Fruit fly (Drosophila melanogaster) whole organism, embryonic: ENCODE measurements around the gene Sfp23F.

Source experiments
- Abd-B ChIP-seq: fragments of 200-800 bp; sonication (Bioruptor generic); optimal IDR thresholded peaks from 2 replicates; lab custom pipeline; 2018; ENCODE audit warnings: missing biosample characterization, mild to moderate bottlenecking, missing genetic modification characterization, moderate library complexity
- CG18764 ChIP-seq: fragments of 200-800 bp; sonication (Bioruptor generic); optimal IDR thresholded peaks from 3 replicates; lab custom pipeline; 2016; ENCODE audit warnings: missing biosample characterization, missing genetic modification characterization
- Dek ChIP-seq: fragments of 200-800 bp; sonication (Bioruptor generic); optimal IDR thresholded peaks from 3 replicates; lab custom pipeline; 2019; ENCODE audit warnings: missing biosample characterization, mild to moderate bottlenecking, missing genetic modification characterization, moderate library complexity
- Sry-δ ChIP-seq: fragments of 200-800 bp; sonication (Bioruptor generic); optimal IDR thresholded peaks from 2 replicates; lab custom pipeline; 2016; ENCODE audit warnings: missing biosample characterization, missing genetic modification characterization
- gem ChIP-seq: fragments of 200-800 bp; sonication (Bioruptor generic); optimal IDR thresholded peaks from 2 replicates; lab custom pipeline; 2019; ENCODE audit warnings: missing biosample characterization, mild to moderate bottlenecking, missing genetic modification characterization, moderate library complexity
- h ChIP-seq: fragments of >200 bp; optimal IDR thresholded peaks from 2 replicates; lab custom pipeline; 2017
- hkb ChIP-seq, 2 experiments: fragments of 200-800 bp in 1 of 2; fragments of >200 bp in 1 of 2; sonication (Bioruptor generic) in 1 of 2; IDR thresholded peaks in 1 of 2; optimal IDR thresholded peaks in 1 of 2; 2 replicates each; pipeline versions ENCODE4 v1.3.6 to Lab custom; 2017 to 2022; ENCODE audit warnings: missing biosample characterization in 1 of 2, missing genetic modification characterization in 1 of 2
- hth ChIP-seq: fragments of >200 bp; optimal IDR thresholded peaks from 2 replicates; lab custom pipeline; 2017; ENCODE audit warnings: inconsistent platforms

dm6 chr2L:3356790-3357696 is 30.5 kb downstream of the Sfp23F start, which contains the start of gene CG8838:
- TF ChIP-seq CG18764 (GFP tag; lab: Kevin White, UChicago) (no peak), Abd-B (no peak), h (no peak), gem (no peak), hth (lab: Kevin White, UChicago) (no peak), hkb (optimal IDR thresholded peaks at IDR 0.05; lab: Kevin White, UChicago) (no peak), hkb (GFP tag; IDR thresholded peaks at IDR 0.05; lab: Robert Waterston, UW) (no peak), Sry-δ (GFP tag; lab: Kevin White, UChicago) (no peak), Dek (no peak)
